Fruit fly (Drosophila melanogaster): ENCODE data around the gene CG11263.

The CG11263 gene

dm6 chr3L:13050675-13051202 is 44.1 kb downstream of the CG11263 start:
- no peak for TF ChIP-seq noc (tag; optimal IDR thresholded peaks at IDR 0.05)

All from whole organism, larva.